Worm (Caenorhabditis elegans): ENCODE measurements around the gene Y45F10B.9.

ce11 chrIV:13554350-13554749 is 43.4 kb downstream of the Y45F10B.9 start:
- TF ChIP-seq blmp-1 (tag; optimal IDR thresholded peaks at IDR 0.05; ENCODE audit: insufficient read depth) (no peak), ZK546.5 (tag; optimal IDR thresholded peaks at IDR 0.05) (no peak), ama-1 (optimal IDR thresholded peaks at IDR 0.05) (no peak), lin-11 (tag; optimal IDR thresholded peaks at IDR 0.05) (no peak), unc-62 (GFP tag; optimal IDR thresholded peaks at IDR 0.05) (no peak), nhr-237 (tag; optimal IDR thresholded peaks at IDR 0.05) (no peak), Y55F3AM.14 (GFP tag; optimal IDR thresholded peaks at IDR 0.05) (no peak), zag-1 (tag; optimal IDR thresholded peaks at IDR 0.05) (no peak), nhr-10 (tag; optimal IDR thresholded peaks at IDR 0.05) (no peak), ztf-11 (tag; optimal IDR thresholded peaks at IDR 0.05) (no peak)
